Comparison of ENCODE assay signal across 3 fruit fly cellular contexts in the genomic region with DNA sequence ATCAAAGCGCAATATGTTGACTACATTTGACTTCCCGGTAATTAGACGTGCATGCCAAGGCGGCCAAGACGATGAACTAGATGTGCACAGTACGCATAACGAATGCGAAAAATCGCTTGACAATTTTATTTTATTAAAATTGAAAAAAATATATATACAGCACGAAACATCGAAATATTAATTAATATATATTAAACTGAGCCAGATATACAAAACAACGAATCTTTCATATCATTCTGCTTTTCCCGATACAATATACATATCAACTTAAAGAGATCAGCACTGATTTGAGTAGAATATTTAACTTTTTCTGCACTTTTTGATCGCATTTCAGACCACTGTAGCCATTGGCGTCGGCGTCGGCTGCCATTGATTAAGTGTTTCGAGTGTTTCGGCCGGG.
TF ChIP-seq lines count a peak whose summit lies in the region.

No protein-coding gene starts in this region.

- no peak for TF ChIP-seq CTCF in whole organism, embryonic (GFP tag; optimal IDR thresholded peaks at IDR 0.05; lab: Kevin White, UChicago)

TF ChIP-seq in whole organism, embryonic, 481 proteins besides CTCF, POLR2A, EP300 and RAD21:
- TF ChIP-seq CG30403 (GFP tag; optimal IDR thresholded peaks at IDR 0.05; lab: Kevin White, UChicago), result no peak
- TF ChIP-seq Hr51 (GFP tag; optimal IDR thresholded peaks at IDR 0.05; lab: Kevin White, UChicago), result peak in 1 of 2 experiments; percentile 18
- no peak for TF ChIP-seq CG6765 (GFP tag; optimal IDR thresholded peaks at IDR 0.05; lab: Kevin White, UChicago)
- no peak for TF ChIP-seq Opbp (GFP tag; IDR thresholded peaks at IDR 0.05; lab: Robert Waterston, UW; ENCODE audit: partially characterized antibody)
- no peak for TF ChIP-seq MTF-1 (GFP tag; optimal IDR thresholded peaks at IDR 0.05; lab: Kevin White, UChicago; ENCODE audit: borderline replicate concordance)
- no peak for TF ChIP-seq Atf6 (GFP tag; IDR thresholded peaks at IDR 0.05; lab: Robert Waterston, UW)
- TF ChIP-seq pan (optimal IDR thresholded peaks at IDR 0.05; lab: Kevin White, UChicago), result no peak
- TF ChIP-seq pan (GFP tag; optimal IDR thresholded peaks at IDR 0.05 in 1 of 2, IDR thresholded peaks at IDR 0.05 in 1 of 2), result no peak
- TF ChIP-seq dmrt99B (tag; optimal IDR thresholded peaks at IDR 0.05; lab: Kevin White, UChicago), result no peak
- TF ChIP-seq CG1233 (GFP tag; optimal IDR thresholded peaks at IDR 0.05; lab: Kevin White, UChicago), result no peak
- peak; percentile 71 for TF ChIP-seq Drgx (GFP tag; IDR thresholded peaks at IDR 0.05; lab: Robert Waterston, UW)
- no peak for TF ChIP-seq klu (GFP tag; IDR thresholded peaks at IDR 0.05; lab: Robert Waterston, UW)
- TF ChIP-seq vvl (GFP tag; IDR thresholded peaks at IDR 0.05; lab: Robert Waterston, UW), result no peak

TF ChIP-seq in whole organism, prepupa, 60 proteins besides CTCF, POLR2A, EP300 and RAD21:
- peak; percentile 64 for TF ChIP-seq CG8119 (GFP tag; IDR thresholded peaks at IDR 0.05; lab: Robert Waterston, UW)
- TF ChIP-seq CG3919 (GFP tag; optimal IDR thresholded peaks at IDR 0.05; lab: Kevin White, UChicago), result no peak
- TF ChIP-seq OdsH (GFP tag; optimal IDR thresholded peaks at IDR 0.05; lab: Kevin White, UChicago), result peak; percentile 2
- peak; percentile 84 for TF ChIP-seq CG15336 (GFP tag; IDR thresholded peaks at IDR 0.05; lab: Robert Waterston, UW)
- TF ChIP-seq CG3032 (tag; optimal IDR thresholded peaks at IDR 0.05; lab: Kevin White, UChicago), result peak; percentile 57
- TF ChIP-seq fd85E (GFP tag; optimal IDR thresholded peaks at IDR 0.05; lab: Kevin White, UChicago), result no peak
- peak; percentile 10 for TF ChIP-seq CG10669 (GFP tag; optimal IDR thresholded peaks at IDR 0.05; lab: Kevin White, UChicago)
- TF ChIP-seq Gug (GFP tag; IDR thresholded peaks at IDR 0.05; lab: Robert Waterston, UW), result peak; percentile 47; the same call in 1 of the 2 replicates
- TF ChIP-seq Ets96B (tag; optimal IDR thresholded peaks at IDR 0.05; lab: Kevin White, UChicago), result peak; percentile 59
- TF ChIP-seq CG6276 (GFP tag; optimal IDR thresholded peaks at IDR 0.05; lab: Kevin White, UChicago), result peak; percentile 52
- TF ChIP-seq eg (GFP tag; IDR thresholded peaks at IDR 0.05; lab: Robert Waterston, UW), result peak; percentile 56
- no peak for TF ChIP-seq Sox15 (GFP tag; optimal IDR thresholded peaks at IDR 0.05; lab: Kevin White, UChicago)
- TF ChIP-seq CG11294 (GFP tag; IDR thresholded peaks at IDR 0.05; lab: Robert Waterston, UW), result peak; percentile 28; the same call in 1 of the 2 replicates
- peak; percentile 58 for TF ChIP-seq CG4318 (GFP tag; optimal IDR thresholded peaks at IDR 0.05; lab: Kevin White, UChicago)
- peak; percentile 49; the same call in 1 of the 3 replicates for TF ChIP-seq CG6163 (GFP tag; IDR thresholded peaks at IDR 0.05; lab: Robert Waterston, UW)
- no peak for TF ChIP-seq Eip75B (GFP tag; optimal IDR thresholded peaks at IDR 0.05; lab: Kevin White, UChicago)

TF ChIP-seq in whole organism, pupa, 21 proteins besides CTCF, POLR2A, EP300 and RAD21:
- TF ChIP-seq CG8159 (tag; optimal IDR thresholded peaks at IDR 0.05; lab: Kevin White, UChicago), result peak; percentile 27
- peak; percentile 72 for TF ChIP-seq CG4496 (GFP tag; IDR thresholded peaks at IDR 0.05; lab: Robert Waterston, UW)
- TF ChIP-seq CG34367 (tag; optimal IDR thresholded peaks at IDR 0.05; lab: Kevin White, UChicago), result peak; percentile 56
- 0 out of 2 replicates have a peak, but pooled peaks have one; percentile 18 for TF ChIP-seq CG10348 (GFP tag; IDR thresholded peaks at IDR 0.05; lab: Robert Waterston, UW)
- no peak for TF ChIP-seq Pif1B (GFP tag; optimal IDR thresholded peaks at IDR 0.05; lab: Kevin White, UChicago)
- TF ChIP-seq CG15710 (tag; optimal IDR thresholded peaks at IDR 0.05; lab: Kevin White, UChicago), result peak; percentile 10
- TF ChIP-seq EcR (GFP tag; optimal IDR thresholded peaks at IDR 0.05; lab: Kevin White, UChicago), result no peak
- TF ChIP-seq rn (GFP tag; IDR thresholded peaks at IDR 0.05; lab: Robert Waterston, UW), result no peak
- peak; percentile 60; the same call in 1 of the 2 replicates for TF ChIP-seq CG32121 (GFP tag; IDR thresholded peaks at IDR 0.05; lab: Robert Waterston, UW)
- peak; percentile 60 for TF ChIP-seq CG12605 (GFP tag; IDR thresholded peaks at IDR 0.05; lab: Robert Waterston, UW)
- TF ChIP-seq Snoo (tag; optimal IDR thresholded peaks at IDR 0.05; lab: Kevin White, UChicago), result no peak
- TF ChIP-seq CG9948 (tag; optimal IDR thresholded peaks at IDR 0.05; lab: Kevin White, UChicago), result peak; percentile 78
- no peak for TF ChIP-seq gl (tag; optimal IDR thresholded peaks at IDR 0.05; lab: Kevin White, UChicago)
- TF ChIP-seq CG14655 (GFP tag; optimal IDR thresholded peaks at IDR 0.05; lab: Kevin White, UChicago), result peak; percentile 67
- no peak for TF ChIP-seq fd96Ca (GFP tag; IDR thresholded peaks at IDR 0.05; lab: Robert Waterston, UW)
- TF ChIP-seq CG13204 (GFP tag; optimal IDR thresholded peaks at IDR 0.05; lab: Kevin White, UChicago), result no peak
- TF ChIP-seq Ets98B (GFP tag; IDR thresholded peaks at IDR 0.05; lab: Robert Waterston, UW), result no peak; the same call in 1 of the 2 replicates
- TF ChIP-seq CG17806 (tag; optimal IDR thresholded peaks at IDR 0.05; lab: Kevin White, UChicago), result peak; percentile 69
- TF ChIP-seq D1 (tag; optimal IDR thresholded peaks at IDR 0.05; lab: Kevin White, UChicago), result no peak
- no peak for TF ChIP-seq Pif1A (GFP tag; optimal IDR thresholded peaks at IDR 0.05; lab: Kevin White, UChicago)
- peak; percentile 57 for TF ChIP-seq CG8301 (tag; optimal IDR thresholded peaks at IDR 0.05; lab: Kevin White, UChicago)
TF ChIP-seq in whole organism, pupa: peak in this region for 11.

Comparison
In these comparisons a context has a peak if more than half of its experiments do, and no peak if none do; other contexts are left out.
1. Of the 7 proteins assayed by ChIP-seq in both whole organism, embryonic and whole organism, prepupa: peak only in whole organism, embryonic: none; only in whole organism, prepupa: Gug; in both: none; in neither: 6.